Fruit fly (Drosophila melanogaster) whole organism, embryonic: ENCODE results near the gene CG31957.
A peak's percentile ranks its signal among the peaks of the same experiment; 100 is the strongest.

Experiments used
- Bdp1 ChIP-seq: fragments of 200-800 bp; sonication (Bioruptor generic); optimal IDR thresholded peaks from 3 replicates; lab custom pipeline; 2016; ENCODE audit warnings: missing biosample characterization, missing genetic modification characterization
- CG10274 ChIP-seq: fragments of 200-800 bp; sonication (Bioruptor generic); optimal IDR thresholded peaks from 3 replicates; lab custom pipeline; 2017; ENCODE audit warnings: missing biosample characterization, mild to moderate bottlenecking, missing genetic modification characterization
- CG10654 ChIP-seq: fragments of 200-800 bp; sonication (Bioruptor generic); optimal IDR thresholded peaks from 2 replicates; lab custom pipeline; 2016; ENCODE audit warnings: missing biosample characterization, missing genetic modification characterization
- CG12071 ChIP-seq: fragments of 200-800 bp; sonication (Bioruptor generic); optimal IDR thresholded peaks from 3 replicates; lab custom pipeline; 2018; ENCODE audit warnings: missing biosample characterization, mild to moderate bottlenecking, missing genetic modification characterization
- CG14014 ChIP-seq: fragments of 200-800 bp; sonication (Bioruptor generic); IDR thresholded peaks from 2 replicates; pipeline ENCODE4 v1.3.6; 2022; ENCODE audit warnings: missing biosample characterization, missing genetic modification characterization
- CG14050 ChIP-seq: fragments of 200-800 bp; sonication (Bioruptor generic); IDR thresholded peaks from 3 replicates; pipeline ENCODE4 v1.3.6; 2022; ENCODE audit warnings: missing biosample characterization, missing genetic modification characterization
- CG17359 ChIP-seq: fragments of 200-800 bp; sonication (Bioruptor generic); optimal IDR thresholded peaks from 3 replicates; lab custom pipeline; 2018; ENCODE audit warnings: missing biosample characterization, mild to moderate bottlenecking, missing genetic modification characterization, moderate library complexity
- CG17361 ChIP-seq: fragments of 200-800 bp; sonication (Bioruptor generic); IDR thresholded peaks from 3 replicates; pipeline ENCODE4 v1.3.6; 2022; ENCODE audit warnings: missing biosample characterization, missing genetic modification characterization
- CG17612 ChIP-seq: fragments of 200-800 bp; sonication (Bioruptor generic); IDR thresholded peaks from 2 replicates; pipeline ENCODE4 v1.3.6; 2022; ENCODE audit warnings: missing biosample characterization, missing genetic modification characterization
- CG18476 ChIP-seq: fragments of 200-800 bp; sonication (Bioruptor generic); optimal IDR thresholded peaks from 2 replicates; lab custom pipeline; 2016; ENCODE audit warnings: missing biosample characterization, mild to moderate bottlenecking, missing genetic modification characterization
- CG2120 ChIP-seq: fragments of 200-800 bp; sonication (Bioruptor generic); optimal IDR thresholded peaks from 3 replicates; lab custom pipeline; 2016; ENCODE audit warnings: missing biosample characterization, missing genetic modification characterization
- CG31224 ChIP-seq: fragments of 200-800 bp; sonication (Bioruptor generic); IDR thresholded peaks from 2 replicates; pipeline ENCODE4 v1.3.6; 2022; ENCODE audit warnings: missing biosample characterization, missing genetic modification characterization
- CG3163 ChIP-seq: fragments of 200-800 bp; sonication (Bioruptor generic); optimal IDR thresholded peaks from 3 replicates; lab custom pipeline; 2016; ENCODE audit warnings: missing biosample characterization, missing genetic modification characterization
- CG6813 ChIP-seq: fragments of 200-800 bp; sonication (Bioruptor generic); optimal IDR thresholded peaks from 2 replicates; lab custom pipeline; 2017; ENCODE audit warnings: missing biosample characterization, missing genetic modification characterization, mild to moderate bottlenecking, moderate library complexity, missing genetic modification reagents
- CG6854 ChIP-seq: fragments of 200-800 bp; sonication (Bioruptor generic); optimal IDR thresholded peaks from 3 replicates; lab custom pipeline; 2017; ENCODE audit warnings: missing biosample characterization, mild to moderate bottlenecking, missing genetic modification characterization
- CG8359 ChIP-seq: fragments of 200-800 bp; sonication (Bioruptor generic); optimal IDR thresholded peaks from 2 replicates; lab custom pipeline; 2017; ENCODE audit warnings: missing biosample characterization, mild to moderate bottlenecking, missing genetic modification characterization, borderline replicate concordance
- Camta ChIP-seq: fragments of 200-800 bp; sonication (Bioruptor generic); optimal IDR thresholded peaks from 2 replicates; lab custom pipeline; 2016; ENCODE audit warnings: missing biosample characterization, missing genetic modification characterization
- Deaf1 ChIP-seq: fragments of 200-800 bp; optimal IDR thresholded peaks from 3 replicates; lab custom pipeline; 2019; ENCODE audit warnings: missing biosample characterization, mild to moderate bottlenecking, missing genetic modification characterization, moderate library complexity
- Doc3 ChIP-seq: fragments of 200-800 bp; sonication (Bioruptor generic); IDR thresholded peaks from 3 replicates; pipeline ENCODE4 v1.3.6; 2022; ENCODE audit warnings: missing biosample characterization, missing genetic modification characterization; ENCODE audit not compliant: partially characterized antibody
- ERR ChIP-seq: fragments of 200-800 bp; sonication (Bioruptor generic); optimal IDR thresholded peaks from 2 replicates; lab custom pipeline; 2016; ENCODE audit warnings: missing biosample characterization, missing genetic modification characterization
- GATAe ChIP-seq: fragments of 200-800 bp; sonication (Bioruptor generic); conservative IDR thresholded peaks from 2 replicates; pipeline ENCODE4 v1.3.6; 2022; ENCODE audit warnings: missing biosample characterization, missing genetic modification characterization
- HLH54F ChIP-seq: fragments of 200-800 bp; sonication (Bioruptor generic); optimal IDR thresholded peaks from 3 replicates; lab custom pipeline; 2016; ENCODE audit warnings: missing biosample characterization, missing genetic modification characterization
- MBD-R2 ChIP-seq: fragments of 200-800 bp; sonication (Bioruptor generic); IDR thresholded peaks from 2 replicates; pipeline ENCODE4 v1.3.6; 2022; ENCODE audit warnings: missing biosample characterization, missing genetic modification characterization
- MTF-1 ChIP-seq: fragments of 200-800 bp; sonication (Bioruptor generic); optimal IDR thresholded peaks from 2 replicates; lab custom pipeline; 2018; ENCODE audit warnings: missing biosample characterization, mild to moderate bottlenecking, missing genetic modification characterization, borderline replicate concordance
- Myb ChIP-seq: fragments of 200-800 bp; sonication (Bioruptor generic); optimal IDR thresholded peaks from 2 replicates; lab custom pipeline; 2016; ENCODE audit warnings: missing biosample characterization, missing genetic modification characterization
- Optix ChIP-seq: fragments of 200-800 bp; sonication (Bioruptor generic); IDR thresholded peaks from 3 replicates; pipeline ENCODE4 v1.3.6; 2022; ENCODE audit warnings: missing biosample characterization, missing genetic modification characterization
- Side ChIP-seq: fragments of 200-800 bp; sonication (Bioruptor generic); optimal IDR thresholded peaks from 2 replicates; lab custom pipeline; 2016; ENCODE audit warnings: missing biosample characterization, missing genetic modification characterization
- Six4 ChIP-seq: fragments of 200-800 bp; sonication (Bioruptor generic); optimal IDR thresholded peaks from 2 replicates; lab custom pipeline; 2016; ENCODE audit warnings: missing biosample characterization, missing genetic modification characterization
- Vsx1 ChIP-seq: fragments of 200-800 bp; sonication (Bioruptor generic); optimal IDR thresholded peaks from 2 replicates; lab custom pipeline; 2017; ENCODE audit warnings: missing biosample characterization, mild to moderate bottlenecking, missing genetic modification characterization, missing genetic modification reagents
- aop ChIP-seq: fragments of 200-800 bp; sonication (Bioruptor generic); IDR thresholded peaks from 2 replicates; pipeline ENCODE4 v1.3.6; 2022; ENCODE audit warnings: missing biosample characterization, missing genetic modification characterization
- az2 ChIP-seq: fragments of 200-800 bp; sonication (Bioruptor generic); optimal IDR thresholded peaks from 3 replicates; lab custom pipeline; 2016; ENCODE audit warnings: missing biosample characterization, missing genetic modification characterization
- chinmo ChIP-seq: fragments of 200-800 bp; sonication (Bioruptor generic); IDR thresholded peaks from 4 replicates; pipeline ENCODE4 v1.3.6; 2022; ENCODE audit warnings: missing biosample characterization, missing genetic modification characterization; ENCODE audit not compliant: partially characterized antibody
- croc ChIP-seq: fragments of 200-800 bp; sonication (Bioruptor generic); conservative IDR thresholded peaks from 3 replicates; pipeline ENCODE4 v1.3.6; 2022; ENCODE audit warnings: missing biosample characterization, missing genetic modification characterization
- emc ChIP-seq: fragments of 200-800 bp; sonication (Bioruptor generic); optimal IDR thresholded peaks from 2 replicates; lab custom pipeline; 2016; ENCODE audit warnings: missing biosample characterization, missing genetic modification characterization
- gt ChIP-seq: fragments of 200-800 bp; sonication (Bioruptor generic); IDR thresholded peaks from 2 replicates; pipeline ENCODE4 v1.3.6; 2022; ENCODE audit warnings: missing biosample characterization, missing genetic modification characterization
- hb ChIP-seq: fragments of 200-800 bp; sonication (Bioruptor generic); IDR thresholded peaks from 3 replicates; pipeline ENCODE4 v1.3.6; 2022; ENCODE audit warnings: missing biosample characterization, missing genetic modification characterization; ENCODE audit not compliant: partially characterized antibody
- kay ChIP-seq: fragments of 200-800 bp; sonication (Bioruptor generic); optimal IDR thresholded peaks from 2 replicates; lab custom pipeline; 2016; ENCODE audit warnings: missing biosample characterization, missing genetic modification characterization
- knrl ChIP-seq: fragments of 200-800 bp; sonication (Bioruptor generic); IDR thresholded peaks from 3 replicates; pipeline ENCODE4 v1.3.6; 2022; ENCODE audit warnings: missing biosample characterization, missing genetic modification characterization; ENCODE audit not compliant: partially characterized antibody
- lmd ChIP-seq: fragments of 200-800 bp; sonication (Bioruptor generic); IDR thresholded peaks from 2 replicates; pipeline ENCODE4 v1.3.6; 2022; ENCODE audit warnings: missing biosample characterization, missing genetic modification characterization
- nerfin-1 ChIP-seq: fragments of 200-800 bp; sonication (Bioruptor generic); optimal IDR thresholded peaks from 3 replicates; lab custom pipeline; 2019; ENCODE audit warnings: missing biosample characterization, mild to moderate bottlenecking, missing genetic modification characterization, moderate library complexity
- odd ChIP-seq: fragments of 200-800 bp; sonication (Bioruptor generic); optimal IDR thresholded peaks from 2 replicates; lab custom pipeline; 2017; ENCODE audit warnings: missing biosample characterization, mild to moderate bottlenecking, missing genetic modification characterization
- peb ChIP-seq: fragments of 200-800 bp; sonication (Bioruptor generic); IDR thresholded peaks from 2 replicates; pipeline ENCODE4 v1.3.6; 2022; ENCODE audit warnings: missing biosample characterization, missing genetic modification characterization
- pfk ChIP-seq: fragments of 200-800 bp; sonication (Bioruptor generic); optimal IDR thresholded peaks from 2 replicates; lab custom pipeline; 2018; ENCODE audit warnings: missing biosample characterization, mild to moderate bottlenecking, missing genetic modification characterization, moderate library complexity
- rib ChIP-seq: fragments of 200-800 bp; sonication (Bioruptor generic); IDR thresholded peaks from 2 replicates; pipeline ENCODE4 v1.3.6; 2022; ENCODE audit warnings: missing biosample characterization, missing genetic modification characterization
- ro ChIP-seq: fragments of 200-800 bp; sonication (Bioruptor generic); IDR thresholded peaks from 2 replicates; pipeline ENCODE4 v1.3.6; 2022; ENCODE audit warnings: missing biosample characterization, missing genetic modification characterization
- salm ChIP-seq: fragments of 200-800 bp; sonication (Bioruptor generic); optimal IDR thresholded peaks from 2 replicates; lab custom pipeline; 2018; ENCODE audit warnings: missing biosample characterization, mild to moderate bottlenecking, missing genetic modification characterization
- ttk ChIP-seq: fragments of 200-800 bp; sonication (Bioruptor generic); IDR thresholded peaks from 2 replicates; pipeline ENCODE4 v2.1.2; 2022; ENCODE audit warnings: missing biosample characterization, missing genetic modification characterization
- twi ChIP-seq: fragments of 200-800 bp; optimal IDR thresholded peaks from 2 replicates; lab custom pipeline; 2019; ENCODE audit warnings: missing biosample characterization, mild to moderate bottlenecking, missing genetic modification characterization, moderate library complexity
- tx ChIP-seq: fragments of 200-800 bp; sonication (Bioruptor generic); optimal IDR thresholded peaks from 2 replicates; lab custom pipeline; 2016; ENCODE audit warnings: missing biosample characterization, missing genetic modification characterization
- unpg ChIP-seq: fragments of 200-800 bp; sonication (Bioruptor generic); optimal IDR thresholded peaks from 3 replicates; lab custom pipeline; 2018; ENCODE audit warnings: missing biosample characterization, mild to moderate bottlenecking, missing genetic modification characterization, moderate library complexity
- yki ChIP-seq: fragments of >200 bp; optimal IDR thresholded peaks from 3 replicates; lab custom pipeline; 2018
- z ChIP-seq: fragments of 200-800 bp; sonication (Bioruptor generic); IDR thresholded peaks from 3 replicates; pipeline ENCODE4 v1.3.6; 2022; ENCODE audit warnings: missing biosample characterization, missing genetic modification characterization

Gene CG31957

DNA sequence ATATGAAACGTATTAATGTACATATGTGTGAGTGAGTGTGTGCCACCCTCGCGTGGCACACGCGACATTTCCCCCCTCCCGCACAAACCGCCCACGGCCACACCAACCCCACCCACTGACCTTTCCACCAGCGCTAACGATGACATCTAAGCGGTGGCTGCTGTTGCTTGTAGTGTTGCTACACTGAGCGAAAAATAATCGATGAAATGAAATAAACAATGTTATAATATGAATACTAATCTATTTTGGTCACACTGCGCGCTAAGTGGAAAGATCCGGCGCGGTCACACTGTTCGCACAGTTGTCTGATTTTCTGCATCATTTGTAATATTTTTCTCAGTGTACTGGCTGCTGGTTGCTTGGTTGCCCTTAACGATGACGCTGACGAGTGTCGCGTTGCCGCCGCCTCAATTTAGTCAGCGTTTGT lies 40.0 kb downstream of the CG31957 start (continued):
- TF ChIP-seq tx (GFP tag; lab: Kevin White, UChicago) (peak; percentile 92), twi (tag; lab: Kevin White, UChicago) (peak; percentile 95), CG14050 (peak; percentile 88), Myb (peak; percentile 83), ro (GFP tag; lab: Robert Waterston, UW) (peak; percentile 94), az2 (GFP tag; lab: Kevin White, UChicago) (peak; percentile 98), HLH54F (peak; percentile 87), yki (lab: Kevin White, UChicago) (no peak), hb (GFP tag; lab: Robert Waterston, UW) (no peak), pfk (GFP tag; lab: Kevin White, UChicago) (no peak), CG17361 (GFP tag; lab: Robert Waterston, UW) (peak; percentile 96), CG6854 (peak; percentile 75), ERR (peak; percentile 90), kay (GFP tag; lab: Kevin White, UChicago) (peak; percentile 96), emc (peak; percentile 82), unpg (peak; percentile 98), z (peak; percentile 75), CG8359 (GFP tag; lab: Kevin White, UChicago) (peak; percentile 94), chinmo (GFP tag; lab: Robert Waterston, UW) (no peak), Camta (peak; percentile 97), Vsx1 (GFP tag; lab: Kevin White, UChicago) (peak; percentile 91), CG12071 (peak; percentile 94), salm (tag; lab: Kevin White, UChicago) (peak; percentile 94), gt (GFP tag; lab: Robert Waterston, UW) (peak; percentile 93), croc (peak; percentile 98), Optix (peak; percentile 97), Six4 (GFP tag; lab: Kevin White, UChicago) (peak; percentile 98), peb (GFP tag; lab: Robert Waterston, UW) (peak; percentile 96), GATAe (GFP tag; lab: Robert Waterston, UW) (peak; percentile 74; the same call in 1 of the 2 replicates), ttk (GFP tag; lab: Robert Waterston, UW) (peak; percentile 96), Doc3 (GFP tag; lab: Robert Waterston, UW) (no peak), Deaf1 (tag; lab: Kevin White, UChicago) (peak; percentile 75), CG10654 (GFP tag; lab: Kevin White, UChicago) (peak; percentile 97), knrl (GFP tag; lab: Robert Waterston, UW) (no peak), CG3163 (GFP tag; lab: Kevin White, UChicago) (peak; percentile 77), odd (GFP tag; lab: Kevin White, UChicago) (peak; percentile 93), MBD-R2 (GFP tag; lab: Robert Waterston, UW) (peak; percentile 76), CG18476 (GFP tag; lab: Kevin White, UChicago) (peak; percentile 93), CG17359 (tag; lab: Kevin White, UChicago) (peak; percentile 97), MTF-1 (GFP tag; lab: Kevin White, UChicago) (peak; percentile 94), lmd (peak; percentile 95), CG6813 (GFP tag; lab: Kevin White, UChicago) (peak; percentile 97), CG2120 (peak; percentile 76), CG10274 (GFP tag; lab: Kevin White, UChicago) (peak; percentile 83), CG31224 (GFP tag; lab: Robert Waterston, UW) (peak; percentile 83), CG17612 (GFP tag; lab: Robert Waterston, UW) (peak; percentile 86), nerfin-1 (tag; lab: Kevin White, UChicago) (peak; percentile 95), Side (peak; percentile 95), CG14014 (GFP tag; lab: Robert Waterston, UW) (peak; percentile 91), aop (GFP tag; lab: Robert Waterston, UW) (peak; percentile 83), rib (GFP tag; lab: Robert Waterston, UW) (peak; percentile 76), Bdp1 (GFP tag; lab: Kevin White, UChicago) (peak; percentile 89)
